Worm (Caenorhabditis elegans): ENCODE data around the gene C07A4.3.

DNA sequence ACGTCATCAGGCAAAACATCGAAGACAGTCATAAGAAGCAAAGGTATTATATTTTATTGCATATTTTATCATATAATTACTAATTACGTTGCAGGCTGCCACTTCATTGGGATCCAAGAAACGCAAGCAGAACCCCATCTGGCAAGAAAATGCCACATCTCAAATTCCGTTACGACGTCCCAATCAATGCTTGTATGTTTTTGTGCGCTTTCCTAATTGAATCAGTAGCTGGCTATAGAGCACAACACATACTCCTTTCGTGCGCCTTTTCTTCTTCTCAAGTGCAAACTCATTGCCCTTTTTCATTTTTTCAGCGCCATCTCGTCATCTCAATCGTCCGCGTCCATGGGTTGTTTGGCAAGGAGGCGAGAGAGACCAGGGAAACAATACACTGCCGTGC lies 23.9 kb upstream of the C07A4.3 start:
- TF ChIP-seq unc-86 (tag; optimal IDR thresholded peaks at IDR 0.05): no peak
- no peak for TF ChIP-seq dve-1 (tag; optimal IDR thresholded peaks at IDR 0.05)
- no peak for TF ChIP-seq gmeb-2 (tag; optimal IDR thresholded peaks at IDR 0.05)

Data from whole organism, late embryonic.